Worm (Caenorhabditis elegans): ENCODE data around the gene sri-33.
"Not testable (repeated sequence)": the region's sequence is repeated elsewhere in the genome, so short reads cannot be mapped to it uniquely, and the experiment has no call there.

Gene sri-33

DNA sequence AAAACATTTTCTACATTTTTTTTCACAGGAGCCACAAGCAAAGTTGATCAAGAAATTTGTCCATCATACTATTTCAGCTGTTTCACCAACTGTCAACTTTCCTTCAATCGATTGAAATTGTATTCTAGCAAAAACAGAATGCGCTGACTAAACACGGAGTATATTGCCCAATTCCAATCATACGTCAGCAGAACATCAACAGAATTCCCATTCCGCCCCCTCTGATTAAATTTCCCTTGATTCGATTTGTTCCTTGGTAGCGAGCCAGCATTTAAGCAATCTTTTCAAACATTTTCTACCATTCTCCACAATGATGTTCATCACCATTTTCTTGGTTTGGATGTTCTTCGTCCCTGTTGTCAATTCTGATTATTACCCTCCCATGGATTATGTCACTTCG lies 10.8 kb downstream of the sri-33 start, which contains the start of gene T10D4.15:
TSS of gene T10D4.15 (plus strand) at position 301 of the 400 bp plus-strand sequence.
- no peak for TF ChIP-seq dmd-6 (GFP tag; IDR thresholded peaks at IDR 0.05)
- TF ChIP-seq D1046.2 (GFP tag; IDR thresholded peaks at IDR 0.05): no peak
- TF ChIP-seq lin-38 (GFP tag; IDR thresholded peaks at IDR 0.05): no peak
- no peak for TF ChIP-seq egl-27 (tag; optimal IDR thresholded peaks at IDR 0.05)
- no peak for TF ChIP-seq zip-2 (tag; optimal IDR thresholded peaks at IDR 0.05)
- no peak for TF ChIP-seq zag-1 (tag; optimal IDR thresholded peaks at IDR 0.05)
- TF ChIP-seq mxl-2 (GFP tag; conservative IDR thresholded peaks at IDR 0.05): no peak
- peak in 1 of 2 experiments; percentile 45 for TF ChIP-seq unc-62 (GFP tag; optimal IDR thresholded peaks at IDR 0.05 in 1 of 2)
- TF ChIP-seq unc-62 (tag; optimal IDR thresholded peaks at IDR 0.05): no peak

DNA sequence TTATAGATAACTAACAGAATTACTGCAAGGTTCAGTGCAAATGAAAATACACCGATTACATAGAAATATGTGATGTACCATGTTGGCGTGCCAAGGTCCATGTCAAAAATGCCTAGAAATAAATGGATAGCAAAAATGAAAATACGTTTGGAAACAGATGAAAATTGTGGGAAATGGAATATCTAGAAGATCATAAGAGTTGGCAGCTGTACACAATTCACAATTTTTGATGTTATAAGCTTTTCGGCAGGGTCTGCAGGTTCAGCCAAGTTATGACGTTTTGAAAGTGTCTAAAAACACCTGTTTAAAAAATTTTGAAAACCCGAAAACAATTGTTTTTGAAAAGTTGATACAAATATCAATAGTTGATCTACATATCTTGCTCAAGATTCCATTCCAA lies 12.1 kb downstream of the sri-33 start, which contains the start of gene sri-43:
TSS of gene sri-43 (minus strand) at position 101 of the 400 bp plus-strand sequence.
- not testable (repeated sequence) for TF ChIP-seq Y105C5A.15 (GFP tag; IDR thresholded peaks at IDR 0.05); ceh-62 (tag; optimal IDR thresholded peaks at IDR 0.05); lin-13 (GFP tag; optimal IDR thresholded peaks at IDR 0.05)

DNA sequence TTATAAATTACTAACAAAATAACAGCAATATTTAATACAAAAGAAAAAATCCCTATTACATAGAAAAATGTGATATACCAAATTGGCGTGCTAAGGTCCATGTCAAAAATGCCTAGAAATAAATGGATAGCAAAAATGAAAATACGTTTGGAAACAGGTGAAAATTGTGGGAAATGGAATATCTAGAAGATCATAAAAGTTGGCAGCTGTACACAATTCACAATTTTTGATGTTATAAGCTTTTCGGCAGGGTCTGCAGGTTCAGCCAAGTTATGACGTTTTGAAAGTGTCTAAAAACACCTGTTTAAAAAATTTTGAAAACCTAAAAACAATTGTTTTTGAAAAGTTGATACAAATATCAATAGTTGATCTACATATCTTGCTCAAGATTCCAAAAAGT lies 13.8 kb downstream of the sri-33 start, which contains the start of gene sri-42:
TSS of gene sri-42 (minus strand) at position 101 of the 400 bp plus-strand sequence.
- TF ChIP-seq ceh-44 (GFP tag; IDR thresholded peaks at IDR 0.05); dve-1 (tag; optimal IDR thresholded peaks at IDR 0.05; ENCODE audit: insufficient read depth); pha-4 (GFP tag; IDR thresholded peaks at IDR 0.05); pha-4 (tag; optimal IDR thresholded peaks at IDR 0.05): not testable (repeated sequence)

DNA sequence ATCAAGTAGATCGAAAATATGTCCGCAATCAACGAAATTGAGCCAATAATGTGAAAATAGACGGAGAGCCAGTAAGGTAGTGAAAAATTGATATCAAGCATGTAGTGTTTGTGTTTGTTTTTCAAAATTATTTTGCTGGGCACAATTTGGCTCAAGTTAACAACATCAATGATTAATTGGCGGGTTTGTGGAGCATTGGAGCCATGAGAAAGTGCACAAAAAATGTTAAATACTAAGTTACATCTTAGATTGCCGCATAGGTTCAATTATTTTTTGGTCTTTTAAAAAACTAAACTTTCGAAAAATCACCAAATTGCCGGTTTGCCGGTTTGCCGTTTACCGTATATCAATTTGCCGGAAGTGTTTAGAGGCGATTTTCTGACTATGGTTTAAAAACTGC lies 18.8 kb downstream of the sri-33 start, which contains the start of gene sri-54:
TSS of gene sri-54 (minus strand) at position 101 of the 400 bp plus-strand sequence.
- TF ChIP-seq mes-2 (tag; optimal IDR thresholded peaks at IDR 0.05; ENCODE audit: poor library complexity, severe bottlenecking) (no peak), ceh-20 (GFP tag; IDR thresholded peaks at IDR 0.05) (no peak), lir-3 (tag; optimal IDR thresholded peaks at IDR 0.05) (no peak), dmd-9 (GFP tag; IDR thresholded peaks at IDR 0.05) (no peak), ceh-62 (tag; optimal IDR thresholded peaks at IDR 0.05) (no peak), nhr-111 (GFP tag; optimal IDR thresholded peaks at IDR 0.05) (no peak), F37D6.2 (tag; optimal IDR thresholded peaks at IDR 0.05) (no peak), ceh-44 (GFP tag; IDR thresholded peaks at IDR 0.05) (no peak), lin-15B (tag; optimal IDR thresholded peaks at IDR 0.05) (no peak), mxl-3 (GFP tag; optimal IDR thresholded peaks at IDR 0.05) (no peak), dmd-8 (GFP tag; IDR thresholded peaks at IDR 0.05) (no peak), unc-39 (tag; optimal IDR thresholded peaks at IDR 0.05) (no peak), nhr-77 (tag; optimal IDR thresholded peaks at IDR 0.05) (no peak), daf-19 (GFP tag; conservative IDR thresholded peaks at IDR 0.05) (no peak)

DNA sequence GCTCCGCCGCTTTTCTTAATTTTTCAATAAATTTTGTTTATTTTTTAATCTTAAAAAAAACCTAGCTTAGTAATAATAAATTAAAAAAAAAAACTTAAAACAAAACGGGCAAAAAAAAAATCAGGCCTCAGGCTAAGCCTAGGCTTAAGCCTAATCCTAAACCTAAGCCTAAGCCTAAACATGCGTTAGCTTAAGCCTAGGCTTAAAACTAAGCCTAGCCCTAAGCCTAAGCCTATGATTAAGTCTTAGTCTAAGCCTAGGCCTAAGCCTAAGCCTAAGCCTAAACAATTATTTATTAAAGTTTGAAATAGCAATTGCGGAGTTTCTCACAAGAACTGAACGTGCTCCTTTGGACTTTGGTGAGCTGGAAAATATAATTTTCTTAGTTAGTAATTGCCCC lies 21.4 kb downstream of the sri-33 start:
- TF ChIP-seq ctbp-1 (GFP tag; IDR thresholded peaks at IDR 0.05): no peak
- no peak for TF ChIP-seq nhr-25 (tag; optimal IDR thresholded peaks at IDR 0.05; ENCODE audit: borderline replicate concordance, insufficient read depth)
- no peak for TF ChIP-seq duxl-1 (tag; optimal IDR thresholded peaks at IDR 0.05; ENCODE audit: poor library complexity)
- no peak for TF ChIP-seq F44E2.7 (GFP tag; IDR thresholded peaks at IDR 0.05)
- TF ChIP-seq nhr-41 (GFP tag; IDR thresholded peaks at IDR 0.05): no peak
- no peak for TF ChIP-seq hlh-30 (tag; optimal IDR thresholded peaks at IDR 0.05; ENCODE audit: insufficient read depth)
- no peak for TF ChIP-seq tra-1 (GFP tag; IDR thresholded peaks at IDR 0.05)
- no peak for TF ChIP-seq mep-1 (tag; optimal IDR thresholded peaks at IDR 0.05)
- TF ChIP-seq daf-19 (GFP tag; conservative IDR thresholded peaks at IDR 0.05): no peak
- no peak for TF ChIP-seq nhr-10 (tag; optimal IDR thresholded peaks at IDR 0.05)
- no peak for TF ChIP-seq aha-1 (tag)
- TF ChIP-seq nhr-48 (tag; optimal IDR thresholded peaks at IDR 0.05): no peak
- no peak for TF ChIP-seq dmd-8 (GFP tag; IDR thresholded peaks at IDR 0.05)
- TF ChIP-seq nhr-6 (tag; optimal IDR thresholded peaks at IDR 0.05): no peak
- no peak for TF ChIP-seq gei-8 (GFP tag; optimal IDR thresholded peaks at IDR 0.05)
